Worm (Caenorhabditis elegans) whole organism, mixed stage, embryonic: ENCODE measurements around the gene fkh-8.

Source experiments
- M03D4.4 ChIP-seq: sonication (generic microtip); optimal IDR thresholded peaks from 2 replicates; lab custom pipeline; 2017; ENCODE audit warnings: mild to moderate bottlenecking, missing genetic modification characterization, missing compliant biosample characterization
- bed-3 ChIP-seq: fragments of 200-800 bp; sonication (Bioruptor generic); optimal IDR thresholded peaks from 3 replicates; lab custom pipeline; 2018; ENCODE audit warnings: mild to moderate bottlenecking, missing genetic modification characterization, moderate library complexity, missing compliant biosample characterization
- blmp-1 ChIP-seq: fragments of 150-350 bp; optimal IDR thresholded peaks from 2 replicates; lab custom pipeline; 2014; ENCODE audit warnings: missing biosample characterization, missing genetic modification characterization
- ceh-43 ChIP-seq: fragments of 200-800 bp; sonication (Bioruptor generic); optimal IDR thresholded peaks from 2 replicates; lab custom pipeline; 2018; ENCODE audit warnings: mild to moderate bottlenecking, missing genetic modification characterization, moderate library complexity, missing compliant biosample characterization
- ceh-83 ChIP-seq: fragments of 200-800 bp; sonication (Bioruptor generic); optimal IDR thresholded peaks from 2 replicates; lab custom pipeline; 2018; ENCODE audit warnings: mild to moderate bottlenecking, missing genetic modification characterization, missing compliant biosample characterization
- ces-1 ChIP-seq: fragments of 150-350 bp; optimal IDR thresholded peaks from 2 replicates; lab custom pipeline; 2014; ENCODE audit warnings: missing biosample characterization, missing genetic modification reagents, missing genetic modification characterization
- cnd-1 ChIP-seq: fragments of 200-800 bp; sonication (Bioruptor generic); optimal IDR thresholded peaks from 2 replicates; lab custom pipeline; 2018; ENCODE audit warnings: mild to moderate bottlenecking, missing genetic modification characterization, missing compliant biosample characterization
- elt-1 ChIP-seq: sonication (generic microtip); optimal IDR thresholded peaks from 2 replicates; lab custom pipeline; 2017; ENCODE audit warnings: missing genetic modification characterization, mild to moderate bottlenecking, missing compliant biosample characterization, antibody characterized with exemption, moderate library complexity, borderline replicate concordance; ENCODE audit not compliant: insufficient read depth
- elt-3 ChIP-seq: fragments of 150-350 bp; optimal IDR thresholded peaks from 2 replicates; lab custom pipeline; 2014; ENCODE audit warnings: missing biosample characterization, missing genetic modification characterization
- ham-2 ChIP-seq: fragments of 200-800 bp; sonication (Bioruptor generic); optimal IDR thresholded peaks from 2 replicates; lab custom pipeline; 2018; ENCODE audit warnings: mild to moderate bottlenecking, missing genetic modification characterization, missing compliant biosample characterization
- hlh-1 ChIP-seq: fragments of 150-350 bp; optimal IDR thresholded peaks from 2 replicates; lab custom pipeline; 2014; ENCODE audit warnings: missing biosample characterization, missing genetic modification reagents, missing genetic modification characterization
- lin-13 ChIP-seq: fragments of 150-350 bp; optimal IDR thresholded peaks from 2 replicates; lab custom pipeline; 2014; ENCODE audit warnings: missing biosample characterization, missing genetic modification characterization
- lin-32 ChIP-seq: fragments of 200-800 bp; sonication (Bioruptor generic); optimal IDR thresholded peaks from 2 replicates; lab custom pipeline; 2018; ENCODE audit warnings: mild to moderate bottlenecking, missing genetic modification characterization, missing compliant biosample characterization
- lsy-2 ChIP-seq: fragments of 150-350 bp; optimal IDR thresholded peaks from 2 replicates; lab custom pipeline; 2014; ENCODE audit warnings: missing biosample characterization, missing genetic modification characterization
- mab-5 ChIP-seq: fragments of 150-350 bp; optimal IDR thresholded peaks from 2 replicates; lab custom pipeline; 2014; ENCODE audit warnings: missing biosample characterization, missing genetic modification characterization
- mep-1 ChIP-seq: fragments of 150-350 bp; optimal IDR thresholded peaks from 2 replicates; lab custom pipeline; 2017; ENCODE audit warnings: missing biosample characterization, missing genetic modification reagents, missing genetic modification characterization, inconsistent platforms
- mls-2 ChIP-seq: sonication (generic microtip); optimal IDR thresholded peaks from 2 replicates; lab custom pipeline; 2016; ENCODE audit warnings: mild to moderate bottlenecking, missing genetic modification characterization, moderate library complexity, missing compliant biosample characterization
- nhr-12 ChIP-seq: fragments of 150-350 bp; optimal IDR thresholded peaks from 2 replicates; lab custom pipeline; 2014; ENCODE audit warnings: missing biosample characterization, missing genetic modification characterization
- nhr-2 ChIP-seq: fragments of 150-350 bp; optimal IDR thresholded peaks from 2 replicates; lab custom pipeline; 2014; ENCODE audit warnings: missing biosample characterization, missing genetic modification characterization
- nhr-237 ChIP-seq: fragments of 150-350 bp; optimal IDR thresholded peaks from 2 replicates; lab custom pipeline; 2014; ENCODE audit warnings: missing biosample characterization, missing genetic modification characterization
- nhr-28 ChIP-seq: fragments of 150-350 bp; optimal IDR thresholded peaks from 2 replicates; lab custom pipeline; 2014; ENCODE audit warnings: missing biosample characterization, missing genetic modification characterization
- pha-4 ChIP-seq: fragments of 150-350 bp; optimal IDR thresholded peaks from 2 replicates; lab custom pipeline; 2018; ENCODE audit warnings: missing biosample characterization, missing genetic modification reagents, missing genetic modification characterization
- snpc-4 ChIP-seq: fragments of 150-350 bp; optimal IDR thresholded peaks from 2 replicates; lab custom pipeline; 2014; ENCODE audit warnings: missing biosample characterization, missing genetic modification characterization
- sptf-1 ChIP-seq: sonication (generic microtip); optimal IDR thresholded peaks from 2 replicates; lab custom pipeline; 2017; ENCODE audit warnings: mild to moderate bottlenecking, missing genetic modification characterization, moderate library complexity, missing compliant biosample characterization
- tbx-8 ChIP-seq: fragments of 200-800 bp; sonication (Bioruptor generic); optimal IDR thresholded peaks from 2 replicates; lab custom pipeline; 2018; ENCODE audit warnings: mild to moderate bottlenecking, missing genetic modification characterization, moderate library complexity, missing compliant biosample characterization
- unc-120 ChIP-seq: sonication (generic microtip); optimal IDR thresholded peaks from 2 replicates; lab custom pipeline; 2017; ENCODE audit warnings: missing genetic modification characterization, missing compliant biosample characterization; ENCODE audit not compliant: poor library complexity, severe bottlenecking
- unc-39 ChIP-seq: fragments of 150-350 bp; optimal IDR thresholded peaks from 2 replicates; lab custom pipeline; 2014; ENCODE audit warnings: missing biosample characterization, missing genetic modification characterization
- unc-62 ChIP-seq: fragments of 150-350 bp; optimal IDR thresholded peaks from 2 replicates; lab custom pipeline; 2014; ENCODE audit warnings: missing biosample characterization, missing genetic modification reagents, missing genetic modification characterization
- zip-8 ChIP-seq: fragments of 150-350 bp; optimal IDR thresholded peaks from 2 replicates; lab custom pipeline; 2014; ENCODE audit warnings: missing biosample characterization, missing genetic modification characterization
- ztf-11 ChIP-seq: fragments of 150-350 bp; optimal IDR thresholded peaks from 2 replicates; lab custom pipeline; 2014; ENCODE audit warnings: missing biosample characterization, missing genetic modification characterization

The fkh-8 gene

DNA sequence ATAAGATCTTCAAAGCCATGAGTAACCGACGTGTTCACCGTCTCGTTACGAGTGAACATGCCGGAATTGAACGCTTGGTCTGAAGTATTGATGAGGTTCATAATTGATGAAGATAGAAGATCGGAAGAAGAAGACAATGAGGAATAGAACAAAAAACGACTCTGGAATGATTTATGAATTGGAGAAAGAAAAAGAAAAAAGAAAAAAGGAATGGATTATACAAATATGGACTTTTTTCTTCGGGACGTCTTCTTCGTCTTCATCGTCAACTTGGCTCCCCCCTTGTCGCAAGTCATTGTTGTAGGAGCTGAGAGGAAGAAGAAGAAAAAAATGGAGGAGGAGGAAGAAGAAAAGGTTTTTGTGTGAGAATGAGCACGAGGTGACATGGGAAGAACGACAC, 35.8 kb upstream of the fkh-8 start, which contains the start of gene srsy-2:
TSS of gene srsy-2 (minus strand) at position 101 of the 400 bp plus-strand sequence.
- TF ChIP-seq ceh-43 (GFP tag; lab: Kevin White, UChicago): no peak
- TF ChIP-seq nhr-28 (tag; lab: Kevin White, UChicago): no peak
- TF ChIP-seq mep-1: no peak
- no peak for TF ChIP-seq lin-13 (tag; lab: Kevin White, UChicago)
- no peak for TF ChIP-seq blmp-1 (tag; lab: Kevin White, UChicago)

DNA sequence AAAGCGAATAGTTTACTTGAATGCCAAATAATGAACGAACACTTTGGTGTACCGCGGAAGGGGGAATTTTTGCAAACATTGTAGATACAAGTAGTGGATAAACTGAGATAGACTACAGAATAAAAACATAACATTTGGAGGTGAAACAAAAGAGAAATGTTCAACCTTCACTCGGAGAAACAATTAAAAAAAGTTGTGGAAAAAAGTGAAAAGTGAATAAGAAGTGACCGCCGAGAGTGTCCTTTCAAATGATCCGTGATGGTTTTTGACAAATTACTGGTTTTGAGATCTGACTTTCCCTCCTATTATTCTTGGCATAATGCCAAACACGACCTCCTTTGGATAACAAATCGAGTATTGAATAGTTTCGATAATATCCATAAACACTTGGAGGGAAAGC, 32.6 kb upstream of the fkh-8 start:
- TF ChIP-seq nhr-12 (tag; lab: Kevin White, UChicago): no peak
- no peak for TF ChIP-seq lin-32
- no peak for TF ChIP-seq zip-8
- TF ChIP-seq nhr-237: no peak
- no peak for TF ChIP-seq pha-4 (tag; lab: Kevin White, UChicago)
- no peak for TF ChIP-seq bed-3 (GFP tag; lab: Kevin White, UChicago)
- TF ChIP-seq ztf-11 (tag; lab: Kevin White, UChicago): no peak
- TF ChIP-seq unc-120 (tag; lab: Kevin White, UChicago): no peak
- TF ChIP-seq hlh-1 (tag; lab: Kevin White, UChicago): no peak
- TF ChIP-seq ham-2: no peak
- TF ChIP-seq ces-1 (GFP tag; lab: Kevin White, UChicago): no peak
- TF ChIP-seq sptf-1 (tag; lab: Kevin White, UChicago): no peak
- TF ChIP-seq ceh-43 (GFP tag; lab: Kevin White, UChicago): no peak
- TF ChIP-seq, all 35 proteins: peak for 0

DNA sequence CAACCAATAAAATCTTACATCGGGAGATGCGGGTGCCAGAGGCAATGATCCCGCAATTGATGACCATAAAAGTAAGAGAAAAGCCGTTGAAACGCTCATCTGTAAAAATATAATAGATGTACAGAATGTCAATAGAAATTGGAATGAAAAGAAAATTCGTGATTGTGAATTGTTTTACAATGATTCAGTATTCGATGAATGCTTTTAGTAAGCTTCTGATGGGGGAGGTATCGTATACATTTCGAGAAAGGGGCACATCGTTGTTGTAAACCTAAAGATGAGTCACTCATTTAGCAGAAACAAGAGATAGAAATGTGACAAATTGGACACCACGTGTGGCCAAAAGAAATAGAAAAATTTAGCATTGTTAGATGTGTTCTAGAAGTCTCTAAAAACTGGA, 31.4 kb upstream of the fkh-8 start, which contains the start of gene C30B5.6:
TSS of gene C30B5.6 (minus strand) at position 101 of the 400 bp plus-strand sequence.
- TF ChIP-seq mep-1: no peak
- TF ChIP-seq ham-2: no peak
- no peak for TF ChIP-seq unc-62 (GFP tag; lab: Kevin White, UChicago)
- no peak for TF ChIP-seq tbx-8 (GFP tag; lab: Kevin White, UChicago)
- no peak for TF ChIP-seq lin-13 (tag; lab: Kevin White, UChicago)
- TF ChIP-seq ces-1 (GFP tag; lab: Kevin White, UChicago): no peak
- no peak for TF ChIP-seq snpc-4
- TF ChIP-seq nhr-12 (tag; lab: Kevin White, UChicago): no peak
- no peak for TF ChIP-seq lsy-2 (tag; lab: Kevin White, UChicago)
- no peak for TF ChIP-seq mab-5
- no peak for TF ChIP-seq ceh-83
- no peak for TF ChIP-seq M03D4.4 (tag; lab: Kevin White, UChicago)
- TF ChIP-seq ztf-11 (tag; lab: Kevin White, UChicago): no peak
- no peak for TF ChIP-seq elt-3
- TF ChIP-seq unc-39 (tag; lab: Kevin White, UChicago): no peak

DNA sequence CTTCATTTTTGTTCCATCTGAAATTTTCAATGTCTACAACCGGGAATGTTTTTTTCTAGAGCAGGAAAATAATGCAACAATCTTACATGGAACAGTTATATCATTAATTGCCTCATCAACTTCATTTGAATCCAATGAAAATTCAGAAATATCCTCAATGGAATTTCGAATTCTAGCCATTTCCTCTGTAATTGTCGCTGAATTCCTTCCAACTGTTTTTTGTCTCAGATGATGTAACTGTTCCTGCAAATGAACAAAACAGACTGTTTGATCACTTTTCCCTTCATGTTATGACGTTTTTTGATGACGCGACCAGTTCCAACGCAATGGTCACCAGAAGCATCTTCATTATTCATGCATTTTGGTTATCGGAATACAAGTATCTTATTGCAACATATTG, 30.3 kb upstream of the fkh-8 start:
- TF ChIP-seq M03D4.4 (tag; lab: Kevin White, UChicago) (no peak), mls-2 (tag; lab: Kevin White, UChicago) (no peak), unc-39 (tag; lab: Kevin White, UChicago) (no peak), ham-2 (no peak), elt-1 (tag; lab: Kevin White, UChicago) (no peak)

DNA sequence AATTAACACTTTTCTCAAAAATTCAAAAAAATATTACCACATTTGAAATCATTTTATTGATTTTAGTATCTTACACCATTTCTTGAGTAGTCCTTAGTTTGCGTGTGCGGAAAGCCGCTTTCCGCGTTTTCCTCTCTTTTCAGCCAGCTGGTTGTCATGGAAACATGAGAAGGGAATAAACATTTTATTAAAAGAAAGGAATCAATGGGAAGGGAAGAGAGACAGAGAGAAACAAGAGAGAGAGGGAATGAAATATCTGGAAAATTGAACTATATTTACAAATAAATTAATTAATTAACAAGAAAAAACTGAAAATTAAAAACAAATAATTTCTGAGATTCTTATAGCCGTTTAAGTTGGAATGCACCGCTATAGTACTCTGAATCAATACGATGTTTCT, 28.2 kb upstream of the fkh-8 start, which contains the start of gene mks-2:
TSS of gene mks-2 (minus strand) at position 101 of the 400 bp plus-strand sequence.
- TF ChIP-seq nhr-2 (tag; lab: Kevin White, UChicago): no peak

DNA sequence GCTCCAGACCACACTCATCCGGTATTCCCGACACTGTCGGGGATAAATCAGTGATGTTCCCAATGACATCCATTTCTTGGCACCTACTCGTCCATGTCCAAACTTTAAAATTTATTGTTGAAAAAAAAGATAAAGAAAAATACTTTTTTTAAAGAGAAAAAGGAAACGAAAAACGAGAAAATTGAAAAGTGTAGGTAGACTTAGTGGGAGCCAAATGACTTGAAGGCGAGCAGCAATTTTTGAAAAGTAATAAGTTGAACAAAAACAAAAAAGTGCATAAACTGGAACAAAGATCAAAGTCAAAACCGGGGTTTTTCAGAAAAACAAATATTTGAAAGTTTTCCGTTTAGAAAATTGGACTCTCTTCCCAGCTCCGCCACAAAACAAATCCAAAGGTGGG, 16.9 kb upstream of the fkh-8 start, which contains the start of gene daf-37:
TSS of gene daf-37 (minus strand) at position 101 of the 400 bp plus-strand sequence.
- TF ChIP-seq zip-8 (no peak), nhr-28 (tag; lab: Kevin White, UChicago) (no peak), cnd-1 (no peak)
